Worm (Caenorhabditis elegans) whole organism, mixed stage, embryonic: Measurements from ENCODE around the gene T04B2.8.

Source experiments
- blmp-1 ChIP-seq: fragments of 150-350 bp; optimal IDR thresholded peaks from 2 replicates; lab custom pipeline; 2014; ENCODE audit warnings: missing biosample characterization, missing genetic modification characterization
- ceh-39 ChIP-seq: fragments of 150-350 bp; optimal IDR thresholded peaks from 2 replicates; lab custom pipeline; 2014; ENCODE audit warnings: missing biosample characterization, missing genetic modification characterization
- ceh-43 ChIP-seq: fragments of 200-800 bp; sonication (Bioruptor generic); optimal IDR thresholded peaks from 2 replicates; lab custom pipeline; 2018; ENCODE audit warnings: mild to moderate bottlenecking, missing genetic modification characterization, moderate library complexity, missing compliant biosample characterization
- drap-1 ChIP-seq: fragments of 200-800 bp; sonication (Bioruptor generic); optimal IDR thresholded peaks from 3 replicates; lab custom pipeline; 2018; ENCODE audit warnings: mild to moderate bottlenecking, missing genetic modification characterization, missing compliant biosample characterization
- elt-3 ChIP-seq: fragments of 150-350 bp; optimal IDR thresholded peaks from 2 replicates; lab custom pipeline; 2014; ENCODE audit warnings: missing biosample characterization, missing genetic modification characterization
- flh-1 ChIP-seq: fragments of 200-800 bp; sonication (Bioruptor generic); optimal IDR thresholded peaks from 2 replicates; lab custom pipeline; 2018; ENCODE audit warnings: mild to moderate bottlenecking, missing genetic modification characterization, moderate library complexity, missing compliant biosample characterization
- ham-2 ChIP-seq: fragments of 200-800 bp; sonication (Bioruptor generic); optimal IDR thresholded peaks from 2 replicates; lab custom pipeline; 2018; ENCODE audit warnings: mild to moderate bottlenecking, missing genetic modification characterization, missing compliant biosample characterization
- hlh-1 ChIP-seq: fragments of 150-350 bp; optimal IDR thresholded peaks from 2 replicates; lab custom pipeline; 2014; ENCODE audit warnings: missing biosample characterization, missing genetic modification reagents, missing genetic modification characterization
- lin-13 ChIP-seq: fragments of 150-350 bp; optimal IDR thresholded peaks from 2 replicates; lab custom pipeline; 2014; ENCODE audit warnings: missing biosample characterization, missing genetic modification characterization
- lin-32 ChIP-seq: fragments of 200-800 bp; sonication (Bioruptor generic); optimal IDR thresholded peaks from 2 replicates; lab custom pipeline; 2018; ENCODE audit warnings: mild to moderate bottlenecking, missing genetic modification characterization, missing compliant biosample characterization
- lsy-2 ChIP-seq: fragments of 150-350 bp; optimal IDR thresholded peaks from 2 replicates; lab custom pipeline; 2014; ENCODE audit warnings: missing biosample characterization, missing genetic modification characterization
- mep-1 ChIP-seq: fragments of 150-350 bp; optimal IDR thresholded peaks from 2 replicates; lab custom pipeline; 2017; ENCODE audit warnings: missing biosample characterization, missing genetic modification reagents, missing genetic modification characterization, inconsistent platforms
- nhr-12 ChIP-seq: fragments of 150-350 bp; optimal IDR thresholded peaks from 2 replicates; lab custom pipeline; 2014; ENCODE audit warnings: missing biosample characterization, missing genetic modification characterization
- nhr-237 ChIP-seq: fragments of 150-350 bp; optimal IDR thresholded peaks from 2 replicates; lab custom pipeline; 2014; ENCODE audit warnings: missing biosample characterization, missing genetic modification characterization
- nhr-28 ChIP-seq: fragments of 150-350 bp; optimal IDR thresholded peaks from 2 replicates; lab custom pipeline; 2014; ENCODE audit warnings: missing biosample characterization, missing genetic modification characterization
- nhr-76 ChIP-seq: sonication (generic microtip); optimal IDR thresholded peaks from 2 replicates; lab custom pipeline; 2017; ENCODE audit warnings: missing biosample characterization, missing genetic modification characterization
- pha-4 ChIP-seq: fragments of 150-350 bp; optimal IDR thresholded peaks from 2 replicates; lab custom pipeline; 2018; ENCODE audit warnings: missing biosample characterization, missing genetic modification reagents, missing genetic modification characterization
- sem-2 ChIP-seq: fragments of 200-800 bp; sonication (Bioruptor generic); optimal IDR thresholded peaks from 2 replicates; lab custom pipeline; 2018; ENCODE audit warnings: mild to moderate bottlenecking, missing genetic modification characterization, missing compliant biosample characterization
- sptf-1 ChIP-seq: sonication (generic microtip); optimal IDR thresholded peaks from 2 replicates; lab custom pipeline; 2017; ENCODE audit warnings: mild to moderate bottlenecking, missing genetic modification characterization, moderate library complexity, missing compliant biosample characterization
- unc-39 ChIP-seq: fragments of 150-350 bp; optimal IDR thresholded peaks from 2 replicates; lab custom pipeline; 2014; ENCODE audit warnings: missing biosample characterization, missing genetic modification characterization
- unc-62 ChIP-seq: fragments of 150-350 bp; optimal IDR thresholded peaks from 2 replicates; lab custom pipeline; 2014; ENCODE audit warnings: missing biosample characterization, missing genetic modification reagents, missing genetic modification characterization
- zip-8 ChIP-seq: fragments of 150-350 bp; optimal IDR thresholded peaks from 2 replicates; lab custom pipeline; 2014; ENCODE audit warnings: missing biosample characterization, missing genetic modification characterization

The T04B2.8 gene

ce11 chrIV:10006792-10007191 lies 44.2 kb downstream of the T04B2.8 start, which contains the start of gene C47E12.13:
TSS of gene C47E12.13 (minus strand) at chrIV:10006892.
- TF ChIP-seq unc-62 (no peak), flh-1 (GFP tag; lab: Kevin White, UChicago) (no peak), nhr-28 (no peak), drap-1 (GFP tag; lab: Kevin White, UChicago) (no peak), nhr-12 (tag; lab: Kevin White, UChicago) (no peak), zip-8 (tag; lab: Kevin White, UChicago) (no peak), ham-2 (GFP tag; lab: Kevin White, UChicago) (no peak), lin-13 (no peak), hlh-1 (tag; lab: Kevin White, UChicago) (no peak), mep-1 (tag; lab: Kevin White, UChicago) (no peak), nhr-237 (tag; lab: Kevin White, UChicago) (no peak), ceh-43 (no peak), blmp-1 (tag; lab: Kevin White, UChicago) (no peak), sem-2 (GFP tag; lab: Kevin White, UChicago) (no peak)

- TF ChIP-seq lsy-2, result peak; percentile 90
- no peak for TF ChIP-seq pha-4 (tag; lab: Kevin White, UChicago)
Measured at ce11 chrIV:10003372-10003771, 47.6 kb downstream of the T04B2.8 start, which contains the start of the genes C47E12.2 and sars-1. TSS of gene C47E12.2 (minus strand) at chrIV:10003502. TSS of gene sars-1 (plus strand) at chrIV:10003726.

ce11 chrIV:10001748-10002147 lies 49.2 kb downstream of the T04B2.8 start, which contains the start of gene C47E12.3:
TSS of gene C47E12.3 (minus strand) at chrIV:10001848.
- TF ChIP-seq sem-2 (GFP tag; lab: Kevin White, UChicago) (no peak), elt-3 (no peak), lin-32 (GFP tag; lab: Kevin White, UChicago) (no peak), zip-8 (tag; lab: Kevin White, UChicago) (no peak), sptf-1 (tag; lab: Kevin White, UChicago) (no peak), unc-39 (no peak), nhr-76 (tag; lab: Kevin White, UChicago) (no peak), ceh-39 (tag; lab: Kevin White, UChicago) (no peak), hlh-1 (tag; lab: Kevin White, UChicago) (no peak), ceh-43 (no peak)
